Worm (Caenorhabditis elegans) whole organism, L3 larva: ENCODE data around the gene hsp-90.
A peak's percentile ranks its signal among the peaks of the same experiment; 100 is the strongest.

Experiments
- R02D3.7 ChIP-seq: fragments of 150-350 bp; optimal IDR thresholded peaks from 2 replicates; lab custom pipeline; 2014; ENCODE audit warnings: missing biosample characterization, missing genetic modification characterization
- ZK546.5 ChIP-seq: sonication (generic microtip); optimal IDR thresholded peaks from 2 replicates; lab custom pipeline; 2017; ENCODE audit warnings: missing biosample characterization, missing genetic modification characterization
- aly-2 ChIP-seq: fragments of 150-350 bp; optimal IDR thresholded peaks from 2 replicates; lab custom pipeline; 2014; ENCODE audit warnings: missing biosample characterization, missing genetic modification characterization
- ama-1 ChIP-seq: fragments of 150-350 bp; optimal IDR thresholded peaks from 2 replicates; lab custom pipeline; 2018
- ceh-16 ChIP-seq: sonication (generic microtip); optimal IDR thresholded peaks from 2 replicates; lab custom pipeline; 2017; ENCODE audit warnings: missing biosample characterization, missing genetic modification characterization
- ceh-28 ChIP-seq: fragments of 150-350 bp; optimal IDR thresholded peaks from 2 replicates; lab custom pipeline; 2014; ENCODE audit warnings: missing biosample characterization, missing genetic modification reagents, missing genetic modification characterization
- ceh-82 ChIP-seq: fragments of 150-350 bp; optimal IDR thresholded peaks from 2 replicates; lab custom pipeline; 2014; ENCODE audit warnings: missing biosample characterization, missing genetic modification characterization
- ceh-9 ChIP-seq: sonication (generic microtip); optimal IDR thresholded peaks from 2 replicates; lab custom pipeline; 2018; ENCODE audit warnings: missing biosample characterization, missing genetic modification characterization
- daf-12 ChIP-seq: fragments of 150-350 bp; optimal IDR thresholded peaks from 2 replicates; lab custom pipeline; 2014; ENCODE audit warnings: missing biosample characterization, missing genetic modification reagents, missing genetic modification characterization
- egl-27 ChIP-seq: sonication (generic microtip); optimal IDR thresholded peaks from 4 replicates; lab custom pipeline; 2017; ENCODE audit warnings: missing biosample characterization, missing genetic modification reagents, missing genetic modification characterization
- egl-5 ChIP-seq: fragments of 150-350 bp; optimal IDR thresholded peaks from 2 replicates; lab custom pipeline; 2017; ENCODE audit warnings: missing biosample characterization, missing genetic modification reagents, missing genetic modification characterization, inconsistent platforms
- elt-1 ChIP-seq: fragments of 150-350 bp; optimal IDR thresholded peaks from 2 replicates; lab custom pipeline; 2014; ENCODE audit warnings: missing biosample characterization, missing genetic modification characterization
- elt-2 ChIP-seq: sonication (generic microtip); optimal IDR thresholded peaks from 2 replicates; lab custom pipeline; 2016; ENCODE audit warnings: missing genetic modification reagents, mild to moderate bottlenecking, missing genetic modification characterization, missing compliant biosample characterization
- elt-3 ChIP-seq, 3 experiments: fragments of 150-350 bp in 1 of 3; sonication (generic microtip) in 2 of 3; optimal IDR thresholded peaks; 2 replicates in 2 of 3; 4 replicates in 1 of 3; lab custom pipeline; 2014 to 2017; ENCODE audit warnings: missing biosample characterization in 3 of 3, missing genetic modification characterization in 3 of 3
- eor-1 ChIP-seq, 2 experiments: fragments of 150-350 bp; optimal IDR thresholded peaks; 2 replicates each; lab custom pipeline; 2014 to 2018; ENCODE audit warnings: missing biosample characterization in 2 of 2, missing genetic modification characterization in 2 of 2
- fkh-10 ChIP-seq: sonication (generic microtip); optimal IDR thresholded peaks from 2 replicates; lab custom pipeline; 2017; ENCODE audit warnings: missing biosample characterization, missing genetic modification reagents, missing genetic modification characterization
- fkh-2 ChIP-seq: fragments of 150-350 bp; optimal IDR thresholded peaks from 2 replicates; lab custom pipeline; 2014; ENCODE audit warnings: missing biosample characterization, missing genetic modification reagents, missing genetic modification characterization
- fos-1 ChIP-seq: fragments of 150-350 bp; optimal IDR thresholded peaks from 2 replicates; lab custom pipeline; 2014; ENCODE audit warnings: missing biosample characterization, missing genetic modification characterization
- hmg-11 ChIP-seq: sonication (generic microtip); optimal IDR thresholded peaks from 2 replicates; lab custom pipeline; 2016; ENCODE audit warnings: missing genetic modification characterization, missing compliant biosample characterization
- jun-1 ChIP-seq: fragments of 150-350 bp; optimal IDR thresholded peaks from 2 replicates; lab custom pipeline; 2014; ENCODE audit warnings: missing biosample characterization, missing genetic modification reagents, missing genetic modification characterization
- lin-15B ChIP-seq: fragments of 150-350 bp; optimal IDR thresholded peaks from 2 replicates; lab custom pipeline; 2014; ENCODE audit warnings: missing biosample characterization, missing genetic modification characterization
- lin-39 ChIP-seq: fragments of 150-350 bp; optimal IDR thresholded peaks from 2 replicates; lab custom pipeline; 2018; ENCODE audit warnings: missing biosample characterization, missing genetic modification reagents, missing genetic modification characterization
- lsy-12 ChIP-seq: sonication (generic microtip); optimal IDR thresholded peaks from 2 replicates; lab custom pipeline; 2016; ENCODE audit warnings: mild to moderate bottlenecking, missing genetic modification characterization, missing compliant biosample characterization
- mdl-1 ChIP-seq: fragments of 150-350 bp; optimal IDR thresholded peaks from 2 replicates; lab custom pipeline; 2014; ENCODE audit warnings: missing biosample characterization, missing genetic modification characterization
- mml-1 ChIP-seq: fragments of 150-350 bp; sonication (generic microtip); optimal IDR thresholded peaks from 3 replicates; lab custom pipeline; 2014; ENCODE audit warnings: missing biosample characterization, missing genetic modification characterization
- nfya-1 ChIP-seq: sonication (generic microtip); optimal IDR thresholded peaks from 2 replicates; lab custom pipeline; 2017; ENCODE audit warnings: missing genetic modification characterization, mild to moderate bottlenecking, missing compliant biosample characterization, antibody characterized with exemption, moderate library complexity; ENCODE audit not compliant: insufficient read depth
- nhr-11 ChIP-seq: fragments of 150-350 bp; optimal IDR thresholded peaks from 2 replicates; lab custom pipeline; 2014; ENCODE audit warnings: missing biosample characterization, missing genetic modification characterization
- nhr-12 ChIP-seq: fragments of 150-350 bp; optimal IDR thresholded peaks from 2 replicates; lab custom pipeline; 2014; ENCODE audit warnings: missing biosample characterization, missing genetic modification characterization
- nhr-23 ChIP-seq: fragments of 150-350 bp; optimal IDR thresholded peaks from 2 replicates; lab custom pipeline; 2014; ENCODE audit warnings: missing biosample characterization, missing genetic modification reagents, missing genetic modification characterization
- nhr-237 ChIP-seq: fragments of 150-350 bp; optimal IDR thresholded peaks from 2 replicates; lab custom pipeline; 2014; ENCODE audit warnings: missing biosample characterization, missing genetic modification characterization
- nhr-25 ChIP-seq: sonication (generic microtip); optimal IDR thresholded peaks from 2 replicates; lab custom pipeline; 2017; ENCODE audit warnings: missing biosample characterization, missing genetic modification characterization
- nhr-28 ChIP-seq: fragments of 150-350 bp; optimal IDR thresholded peaks from 2 replicates; lab custom pipeline; 2014; ENCODE audit warnings: missing biosample characterization, missing genetic modification characterization
- nhr-43 ChIP-seq: sonication (generic microtip); optimal IDR thresholded peaks from 2 replicates; lab custom pipeline; 2016; ENCODE audit warnings: mild to moderate bottlenecking, missing genetic modification characterization, missing compliant biosample characterization; ENCODE audit not compliant: poor library complexity, severe bottlenecking
- nhr-67 ChIP-seq: fragments of 150-350 bp; optimal IDR thresholded peaks from 2 replicates; lab custom pipeline; 2014; ENCODE audit warnings: missing biosample characterization, missing genetic modification characterization
- nhr-76 ChIP-seq: fragments of 150-350 bp; sonication (generic microtip); optimal IDR thresholded peaks from 5 replicates; lab custom pipeline; 2014; ENCODE audit warnings: missing biosample characterization, missing genetic modification characterization
- nhr-77 ChIP-seq: fragments of 150-350 bp; optimal IDR thresholded peaks from 2 replicates; lab custom pipeline; 2014; ENCODE audit warnings: missing biosample characterization, missing genetic modification characterization
- pha-4 ChIP-seq: fragments of 150-350 bp; optimal IDR thresholded peaks from 2 replicates; lab custom pipeline; 2014; ENCODE audit warnings: missing biosample characterization, missing genetic modification reagents, missing genetic modification characterization
- pqm-1 ChIP-seq: fragments of 150-350 bp; optimal IDR thresholded peaks from 2 replicates; lab custom pipeline; 2017; ENCODE audit warnings: missing biosample characterization, missing genetic modification characterization, inconsistent platforms
- sea-2 ChIP-seq: fragments of 150-350 bp; sonication (generic microtip); optimal IDR thresholded peaks from 4 replicates; lab custom pipeline; 2014; ENCODE audit warnings: missing biosample characterization, missing genetic modification reagents, missing genetic modification characterization
- skn-1 ChIP-seq: fragments of 150-350 bp; optimal IDR thresholded peaks from 2 replicates; lab custom pipeline; 2014; ENCODE audit warnings: missing biosample characterization, missing genetic modification characterization
- snpc-4 ChIP-seq: fragments of 150-350 bp; optimal IDR thresholded peaks from 2 replicates; lab custom pipeline; 2014; ENCODE audit warnings: missing biosample characterization, missing genetic modification characterization
- tbx-2 ChIP-seq: sonication (generic microtip); optimal IDR thresholded peaks from 2 replicates; lab custom pipeline; 2016; ENCODE audit warnings: mild to moderate bottlenecking, missing genetic modification characterization, missing compliant biosample characterization
- unc-39 ChIP-seq: sonication (generic microtip); optimal IDR thresholded peaks from 4 replicates; lab custom pipeline; 2017; ENCODE audit warnings: missing biosample characterization, missing genetic modification characterization
- unc-62 ChIP-seq: fragments of 150-350 bp; sonication (generic microtip); optimal IDR thresholded peaks from 4 replicates; lab custom pipeline; 2014; ENCODE audit warnings: missing biosample characterization, missing genetic modification reagents, missing genetic modification characterization
- zag-1 ChIP-seq: fragments of 150-350 bp; optimal IDR thresholded peaks from 2 replicates; lab custom pipeline; 2014; ENCODE audit warnings: missing biosample characterization, missing genetic modification characterization
- ztf-11 ChIP-seq: fragments of 150-350 bp; optimal IDR thresholded peaks from 2 replicates; lab custom pipeline; 2014; ENCODE audit warnings: missing biosample characterization, missing genetic modification characterization
- ztf-4 ChIP-seq: fragments of 150-350 bp; optimal IDR thresholded peaks from 2 replicates; lab custom pipeline; 2014; ENCODE audit warnings: missing biosample characterization, missing genetic modification characterization

hsp-90 gene

DNA sequence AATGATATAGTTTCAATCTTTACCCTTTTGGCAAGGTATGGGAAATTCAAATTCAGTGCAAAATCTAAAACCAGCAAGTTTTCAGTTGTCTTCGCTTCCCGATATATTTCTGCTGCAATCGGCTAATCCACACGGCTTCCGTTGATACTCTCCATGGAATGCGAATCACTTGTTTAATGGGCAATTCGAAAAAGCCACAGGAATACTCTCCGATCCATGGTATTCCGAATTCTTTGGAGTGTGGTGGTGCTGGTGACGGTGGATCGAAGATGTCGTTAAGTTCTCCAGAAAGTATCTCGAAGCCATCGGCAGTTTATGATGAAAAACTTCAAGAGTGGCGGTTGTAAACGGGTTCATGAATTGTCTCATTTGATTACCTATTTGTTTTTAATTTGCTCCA lies 1.4 kb upstream of the hsp-90 start:
- TF ChIP-seq pqm-1 (no peak), unc-39 (tag; lab: Kevin White, UChicago) (no peak), nhr-12 (tag; lab: Kevin White, UChicago) (no peak), ama-1 (peak; percentile 83)

DNA sequence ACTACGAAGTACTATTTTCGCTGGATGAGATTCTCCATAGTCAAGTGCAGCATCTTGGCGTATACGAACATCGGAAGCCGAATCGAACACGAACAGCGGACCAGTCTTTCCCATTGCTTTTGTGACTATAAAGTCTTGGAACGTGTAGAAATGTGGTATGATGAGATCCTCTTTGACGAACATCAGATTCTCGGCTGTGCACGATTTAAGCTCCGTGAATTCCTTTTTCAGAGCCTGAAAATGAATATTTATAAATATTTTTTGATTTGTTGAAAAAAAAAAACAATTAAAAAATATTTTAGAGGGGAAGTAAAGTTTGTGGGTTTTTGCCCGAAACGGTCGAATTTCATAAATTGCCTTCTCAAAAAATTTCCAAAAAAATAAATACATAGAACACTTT lies 792 bp upstream of the hsp-90 start:
- TF ChIP-seq nhr-23 (tag; lab: Kevin White, UChicago) (no peak), jun-1 (tag; lab: Kevin White, UChicago) (no peak), nhr-12 (tag; lab: Kevin White, UChicago) (no peak), ceh-9 (tag; lab: Kevin White, UChicago) (no peak), eor-1 (tag; optimal IDR thresholded peaks at IDR 0.05; lab: Kevin White, UChicago) (no peak), nhr-237 (tag; lab: Kevin White, UChicago) (no peak), nhr-25 (no peak), nhr-76 (no peak), ceh-82 (tag; lab: Kevin White, UChicago) (no peak), elt-2 (tag; lab: Kevin White, UChicago) (no peak), ceh-28 (no peak), pqm-1 (no peak), ZK546.5 (tag; lab: Kevin White, UChicago) (no peak), tbx-2 (tag; lab: Kevin White, UChicago) (no peak), pha-4 (no peak)
- TF ChIP-seq, all 47 proteins: peak for 0

DNA sequence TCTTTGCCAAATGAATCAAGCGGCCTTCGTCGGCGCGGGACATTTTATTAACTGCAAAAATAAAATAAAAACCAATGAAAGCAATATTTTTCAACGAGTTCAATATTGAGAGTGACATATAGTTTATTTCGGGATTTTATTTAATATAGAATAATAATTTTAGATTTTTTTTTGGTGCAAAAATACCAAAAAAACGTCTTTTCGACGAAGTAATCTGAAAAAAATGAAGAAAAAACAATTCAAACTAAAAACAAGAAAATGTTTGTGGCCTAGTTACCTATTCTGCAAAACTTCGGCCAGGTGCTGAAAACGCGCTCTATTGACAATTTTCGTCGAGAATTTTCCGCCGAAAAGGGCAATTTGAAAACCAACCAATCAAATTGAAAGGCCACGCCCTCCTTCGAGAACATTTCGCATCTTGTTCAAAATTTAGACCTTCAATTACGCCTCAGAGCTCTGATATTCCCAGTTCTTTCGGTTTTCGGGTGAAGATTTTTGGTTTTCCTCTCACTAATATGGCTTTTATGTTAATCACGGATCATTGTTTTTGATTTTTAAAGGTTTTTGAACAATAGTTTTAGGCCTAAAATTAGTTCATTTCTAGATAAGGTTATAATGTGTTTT lies 829 bp downstream of the hsp-90 start, which contains the start of gene C47E8.4:
Gene C47E8.4, minus strand, starts transcription at position 51 of the 624 bp plus-strand sequence.
- peak; percentile 90 for TF ChIP-seq snpc-4 (tag; lab: Kevin White, UChicago)
- TF ChIP-seq elt-2 (tag; lab: Kevin White, UChicago) = peak; percentile 79
- TF ChIP-seq ztf-11 (tag; lab: Kevin White, UChicago) = no peak
- TF ChIP-seq lin-15B (tag; lab: Kevin White, UChicago) = peak; percentile 100
- no peak for TF ChIP-seq unc-39 (tag; lab: Kevin White, UChicago)
- no peak for TF ChIP-seq fkh-2
- peak; percentile 30 for TF ChIP-seq nhr-237 (tag; lab: Kevin White, UChicago)
- peak; percentile 98 for TF ChIP-seq pha-4
- TF ChIP-seq hmg-11 (tag; lab: Kevin White, UChicago) = peak; percentile 83
- TF ChIP-seq lsy-12 (tag; lab: Kevin White, UChicago) = peak; percentile 99
- TF ChIP-seq R02D3.7 = peak; percentile 89
- TF ChIP-seq nhr-76 = peak; percentile 66
- no peak for TF ChIP-seq sea-2 (GFP tag; lab: Kevin White, UChicago)
- TF ChIP-seq mml-1 = no peak
- peak; percentile 61 for TF ChIP-seq nhr-28 (tag; lab: Kevin White, UChicago)
- no peak for TF ChIP-seq mdl-1 (tag; lab: Kevin White, UChicago)
- TF ChIP-seq elt-3 (tag; optimal IDR thresholded peaks at IDR 0.05; lab: Kevin White, UChicago) = peak in 1 of 3 experiments; percentile 52
- peak; percentile 98 for TF ChIP-seq fkh-10 (GFP tag; lab: Kevin White, UChicago)
- TF ChIP-seq eor-1 (tag; optimal IDR thresholded peaks at IDR 0.05; lab: Kevin White, UChicago) = peak in 1 of 2 experiments; percentile 82
- TF ChIP-seq skn-1 (tag; lab: Kevin White, UChicago) = peak; percentile 84
- TF ChIP-seq pqm-1 = peak; percentile 86
- peak; percentile 80 for TF ChIP-seq elt-1 (tag; lab: Kevin White, UChicago)
- TF ChIP-seq ama-1 = peak; percentile 91
- peak; percentile 84 for TF ChIP-seq egl-27 (tag; lab: Kevin White, UChicago)
- TF ChIP-seq ceh-9 (tag; lab: Kevin White, UChicago) = no peak
- TF ChIP-seq jun-1 (tag; lab: Kevin White, UChicago) = peak; percentile 98
- peak; percentile 93 for TF ChIP-seq nhr-11 (tag; lab: Kevin White, UChicago)
- peak; percentile 98 for TF ChIP-seq nhr-43
- TF ChIP-seq tbx-2 (tag; lab: Kevin White, UChicago) = peak; percentile 95
- TF ChIP-seq lin-39 = peak; percentile 93
- peak; percentile 98 for TF ChIP-seq nhr-25
- peak; percentile 93 for TF ChIP-seq ztf-4 (tag; lab: Kevin White, UChicago)
- TF ChIP-seq ZK546.5 (tag; lab: Kevin White, UChicago) = peak; percentile 39
- TF ChIP-seq fos-1 = peak; percentile 67
- TF ChIP-seq unc-62 (GFP tag; lab: Kevin White, UChicago) = peak; percentile 87
- no peak for TF ChIP-seq ceh-16 (tag; lab: Kevin White, UChicago)
- no peak for TF ChIP-seq aly-2 (tag; lab: Kevin White, UChicago)
- TF ChIP-seq egl-5 (tag; lab: Kevin White, UChicago) = peak; percentile 94
- no peak for TF ChIP-seq nhr-12 (tag; lab: Kevin White, UChicago)
- TF ChIP-seq nfya-1 = peak; percentile 100
- TF ChIP-seq nhr-77 (tag; lab: Kevin White, UChicago) = peak; percentile 89
- TF ChIP-seq daf-12 (tag; lab: Kevin White, UChicago) = peak; percentile 57
- TF ChIP-seq zag-1 (tag; lab: Kevin White, UChicago) = peak; percentile 66
- TF ChIP-seq ceh-82 (tag; lab: Kevin White, UChicago) = peak; percentile 72
- peak; percentile 93 for TF ChIP-seq ceh-28
- TF ChIP-seq nhr-23 (tag; lab: Kevin White, UChicago) = peak; percentile 98
- TF ChIP-seq nhr-67 = peak; percentile 19
